Worm (Caenorhabditis elegans) whole organism, young adult: ENCODE measurements around the gene srx-85.

Experiments
- B0261.1 ChIP-seq: sonication (generic microtip); optimal IDR thresholded peaks from 2 replicates; lab custom pipeline; 2016; ENCODE audit warnings: mild to moderate bottlenecking, missing genetic modification characterization, moderate library complexity, missing compliant biosample characterization
- F57C9.4 ChIP-seq: sonication (generic microtip); optimal IDR thresholded peaks from 2 replicates; lab custom pipeline; 2017; ENCODE audit warnings: mild to moderate bottlenecking, missing genetic modification characterization, missing compliant biosample characterization
- T07F8.4 ChIP-seq: sonication (generic microtip); optimal IDR thresholded peaks from 2 replicates; lab custom pipeline; 2016; ENCODE audit warnings: mild to moderate bottlenecking, missing genetic modification characterization, moderate library complexity, missing compliant biosample characterization
- Y53F4B.3 ChIP-seq: fragments of 200-800 bp; sonication (Bioruptor generic); IDR thresholded peaks from 2 replicates; pipeline ENCODE4 v1.3.6; 2022; ENCODE audit warnings: missing genetic modification reagents, missing genetic modification characterization, missing compliant biosample characterization
- bed-2 ChIP-seq: fragments of 200-800 bp; sonication (Bioruptor generic); IDR thresholded peaks from 2 replicates; pipeline ENCODE4 v1.3.6; 2022; ENCODE audit warnings: missing genetic modification reagents, missing genetic modification characterization, missing compliant biosample characterization
- efl-1 ChIP-seq: fragments of 150-350 bp; optimal IDR thresholded peaks from 2 replicates; lab custom pipeline; 2014; ENCODE audit warnings: missing biosample characterization, missing genetic modification reagents, missing genetic modification characterization
- egl-18 ChIP-seq: fragments of 200-800 bp; sonication (Bioruptor generic); IDR thresholded peaks from 2 replicates; pipeline ENCODE4 v1.3.6; 2022; ENCODE audit warnings: missing genetic modification reagents, missing genetic modification characterization, missing compliant biosample characterization
- ets-4 ChIP-seq: fragments of 200-800 bp; sonication (Bioruptor generic); optimal IDR thresholded peaks from 2 replicates; lab custom pipeline; 2018; ENCODE audit warnings: mild to moderate bottlenecking, missing genetic modification characterization, missing compliant biosample characterization
- nfya-2 ChIP-seq: fragments of 200-800 bp; sonication (Bioruptor generic); IDR thresholded peaks from 2 replicates; pipeline ENCODE4 v1.3.6; 2022; ENCODE audit warnings: missing genetic modification reagents, missing genetic modification characterization, missing compliant biosample characterization
- pha-4 ChIP-seq: fragments of 150-350 bp; sonication (generic microtip); optimal IDR thresholded peaks from 2 replicates; lab custom pipeline; 2014; ENCODE audit warnings: missing biosample characterization, missing genetic modification reagents, missing genetic modification characterization
- sea-2 ChIP-seq: fragments of 200-800 bp; sonication (Bioruptor generic); IDR thresholded peaks from 2 replicates; pipeline ENCODE4 v1.3.6; 2022; ENCODE audit warnings: missing genetic modification characterization, missing compliant biosample characterization

DNA sequence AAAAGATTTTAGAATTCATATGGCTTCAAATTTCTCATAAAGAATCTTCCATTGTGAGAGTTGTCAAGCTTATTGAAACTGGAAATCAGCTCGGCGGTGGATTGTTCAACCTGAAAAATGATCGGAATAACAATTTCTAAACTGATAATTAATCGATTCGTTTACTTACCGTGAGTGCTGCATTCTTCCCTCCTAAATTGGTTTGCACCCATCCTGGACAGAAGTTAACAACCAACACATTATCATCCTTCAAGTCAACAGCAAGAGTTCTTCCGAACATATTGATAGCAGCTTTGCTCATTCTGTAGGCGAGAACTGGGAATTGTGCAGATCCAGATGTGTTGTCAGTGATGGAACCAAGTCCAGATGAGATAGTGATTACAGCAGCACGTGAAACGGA, 37.3 kb upstream of the srx-85 start:
- TF ChIP-seq nfya-2 (GFP tag; lab: Robert Waterston, UW), result no peak
- no peak for TF ChIP-seq bed-2
- no peak for TF ChIP-seq efl-1 (GFP tag; lab: Kevin White, UChicago)
- TF ChIP-seq pha-4 (tag; lab: Kevin White, UChicago), result no peak
- TF ChIP-seq T07F8.4 (tag; lab: Kevin White, UChicago), result no peak
- TF ChIP-seq Y53F4B.3 (GFP tag; lab: Robert Waterston, UW), result no peak
- no peak for TF ChIP-seq egl-18 (GFP tag; lab: Robert Waterston, UW)
- no peak for TF ChIP-seq F57C9.4 (tag; lab: Kevin White, UChicago)
- no peak for TF ChIP-seq sea-2 (GFP tag; lab: Robert Waterston, UW)
- TF ChIP-seq ets-4 (GFP tag; lab: Kevin White, UChicago), result no peak
- no peak for TF ChIP-seq B0261.1
